Fruit fly (Drosophila melanogaster): Measurements from ENCODE around the gene CG9338.

CG9338 gene

DNA sequence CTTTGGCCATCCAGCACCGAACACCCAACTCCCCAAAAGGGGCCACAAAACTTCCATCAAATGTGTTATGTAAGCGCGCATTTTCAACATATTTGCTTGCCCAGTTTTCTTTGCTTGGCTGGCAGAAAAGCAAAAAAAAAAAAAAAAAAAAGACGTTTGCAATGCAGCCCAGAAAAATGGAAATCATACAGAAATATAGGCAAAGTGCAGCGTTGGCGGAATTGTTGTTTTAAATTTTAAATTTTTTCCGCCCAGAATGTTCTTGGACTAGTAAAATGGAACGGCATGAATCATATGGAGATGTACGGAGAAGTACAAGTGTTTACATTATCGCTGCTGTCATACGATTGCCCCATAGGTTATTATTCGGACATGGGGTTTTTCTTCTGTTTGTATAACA lies 44.3 kb downstream of the CG9338 start:
- no peak for TF ChIP-seq Met (GFP tag; optimal IDR thresholded peaks at IDR 0.05)
- no peak for TF ChIP-seq vri (GFP tag; optimal IDR thresholded peaks at IDR 0.05)
- TF ChIP-seq CG8119 (GFP tag; IDR thresholded peaks at IDR 0.05) = no peak
- no peak for TF ChIP-seq achi (GFP tag; optimal IDR thresholded peaks at IDR 0.05)

DNA sequence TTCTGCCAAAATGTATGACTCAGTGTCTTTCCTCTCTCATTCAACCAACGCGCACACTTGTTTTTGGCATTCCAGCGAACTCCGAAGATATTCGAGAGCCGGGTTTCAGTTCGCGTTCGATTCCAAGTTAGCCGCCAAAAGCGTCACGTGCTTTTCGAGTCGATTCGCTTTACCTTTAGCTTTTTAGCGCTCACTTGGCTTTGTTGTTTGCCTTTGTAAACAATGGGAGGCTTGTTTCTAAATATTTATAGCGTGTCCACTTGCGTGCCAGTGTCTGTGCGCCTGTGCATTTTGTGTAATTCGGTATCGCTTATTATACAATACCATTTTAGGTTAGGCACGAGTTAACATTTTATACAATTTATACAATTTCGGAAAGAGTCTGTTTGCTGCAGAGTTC lies 46.4 kb downstream of the CG9338 start:
- no peak for TF ChIP-seq OdsH (GFP tag; optimal IDR thresholded peaks at IDR 0.05)
- peak; percentile 63 for TF ChIP-seq vri (GFP tag; optimal IDR thresholded peaks at IDR 0.05)
- TF ChIP-seq salr (GFP tag; optimal IDR thresholded peaks at IDR 0.05) = no peak
- no peak for TF ChIP-seq fd59A (GFP tag; optimal IDR thresholded peaks at IDR 0.05)
- TF ChIP-seq Sox15 (GFP tag; optimal IDR thresholded peaks at IDR 0.05) = no peak
- TF ChIP-seq achi (GFP tag; optimal IDR thresholded peaks at IDR 0.05) = no peak
- no peak for TF ChIP-seq CG7368 (GFP tag; optimal IDR thresholded peaks at IDR 0.05)
- TF ChIP-seq CG4318 (GFP tag; optimal IDR thresholded peaks at IDR 0.05) = no peak
- TF ChIP-seq CG8632 (GFP tag; optimal IDR thresholded peaks at IDR 0.05) = no peak
- TF ChIP-seq Sox102F (GFP tag; optimal IDR thresholded peaks at IDR 0.05) = peak; percentile 19
- peak; percentile 1 for TF ChIP-seq Eip93F (GFP tag; optimal IDR thresholded peaks at IDR 0.05)
- TF ChIP-seq fkh (GFP tag; optimal IDR thresholded peaks at IDR 0.05) = peak; percentile 76
- no peak for TF ChIP-seq CG11762 (GFP tag; optimal IDR thresholded peaks at IDR 0.05; ENCODE audit: insufficient read depth)
- TF ChIP-seq eg (GFP tag; IDR thresholded peaks at IDR 0.05) = 0 out of 3 replicates have a peak, but pooled peaks have one; percentile 14
- no peak for TF ChIP-seq pdm3 (GFP tag; optimal IDR thresholded peaks at IDR 0.05)
- no peak for TF ChIP-seq ss (GFP tag; optimal IDR thresholded peaks at IDR 0.05)
- TF ChIP-seq Eip78C (GFP tag) = peak; percentile 60
- TF ChIP-seq Smox (GFP tag; optimal IDR thresholded peaks at IDR 0.05) = no peak
- TF ChIP-seq CG8319 (GFP tag; optimal IDR thresholded peaks at IDR 0.05) = no peak

DNA sequence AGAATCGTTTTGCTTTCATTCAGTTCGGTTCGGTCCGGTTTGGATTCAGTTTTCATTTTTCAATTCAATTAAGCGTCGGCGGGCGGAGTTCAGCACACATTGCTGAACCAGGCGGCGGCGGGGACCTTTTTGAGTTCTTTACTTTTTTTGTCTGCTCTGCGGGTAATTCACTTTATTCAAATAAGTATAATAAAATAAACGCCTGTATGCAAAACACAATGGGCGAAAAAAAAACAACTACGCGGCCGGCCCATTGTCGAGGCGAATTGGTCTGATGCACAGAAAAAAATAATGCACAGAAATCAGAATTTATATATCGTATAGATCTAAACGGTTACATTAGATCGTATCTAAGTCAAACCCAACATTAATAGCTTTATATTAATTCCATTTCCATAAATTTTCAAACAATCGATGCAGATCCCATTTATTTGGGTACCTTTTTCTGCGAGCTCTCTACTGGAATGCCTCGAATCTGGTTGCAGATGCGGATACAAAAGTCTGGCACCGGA lies 47.8 kb downstream of the CG9338 start:
- TF ChIP-seq CG3032 (tag; optimal IDR thresholded peaks at IDR 0.05) (peak; percentile 61), OdsH (GFP tag; optimal IDR thresholded peaks at IDR 0.05) (peak; percentile 66), Sox14 (GFP tag; optimal IDR thresholded peaks at IDR 0.05) (peak; percentile 70), lz (GFP tag; optimal IDR thresholded peaks at IDR 0.05) (peak; percentile 65), CG9139 (GFP tag; optimal IDR thresholded peaks at IDR 0.05) (peak; percentile 20), svp (GFP tag) (peak; percentile 85), CG11294 (GFP tag; IDR thresholded peaks at IDR 0.05) (peak; percentile 16; the same call in 1 of the 2 replicates), CG1621 (tag; optimal IDR thresholded peaks at IDR 0.05) (peak; percentile 38), CG32006 (GFP tag; optimal IDR thresholded peaks at IDR 0.05) (peak; percentile 42), Sox102F (GFP tag; optimal IDR thresholded peaks at IDR 0.05) (peak; percentile 77), Met (GFP tag; optimal IDR thresholded peaks at IDR 0.05) (peak; percentile 78), net (GFP tag; optimal IDR thresholded peaks at IDR 0.05) (peak; percentile 70), dac (GFP tag; optimal IDR thresholded peaks at IDR 0.05) (no peak), ss (GFP tag; optimal IDR thresholded peaks at IDR 0.05) (peak; percentile 43 to 77), spab (GFP tag; optimal IDR thresholded peaks at IDR 0.05) (peak; percentile 75), salr (GFP tag; optimal IDR thresholded peaks at IDR 0.05) (peak in 1 of 2 experiments; percentile 44), CG8319 (GFP tag; optimal IDR thresholded peaks at IDR 0.05) (peak; percentile 77), Hr4 (GFP tag; optimal IDR thresholded peaks at IDR 0.05) (peak; percentile 53), CG11762 (GFP tag; optimal IDR thresholded peaks at IDR 0.05; ENCODE audit: insufficient read depth) (peak; percentile 73), achi (GFP tag; optimal IDR thresholded peaks at IDR 0.05) (peak; percentile 58), Sox15 (GFP tag; optimal IDR thresholded peaks at IDR 0.05) (peak; percentile 45), CG8119 (GFP tag; IDR thresholded peaks at IDR 0.05) (0 out of 3 replicates have a peak, but pooled peaks have one; percentile 43), Eip78C (GFP tag) (peak; percentile 91), CG34406 (GFP tag; optimal IDR thresholded peaks at IDR 0.05) (peak; percentile 76), CG6854 (GFP tag; optimal IDR thresholded peaks at IDR 0.05) (no peak), CG6163 (GFP tag; IDR thresholded peaks at IDR 0.05) (peak; percentile 63), fd85E (GFP tag; optimal IDR thresholded peaks at IDR 0.05) (peak; percentile 44), topi (GFP tag; optimal IDR thresholded peaks at IDR 0.05) (peak; percentile 70), Hr39 (GFP tag; optimal IDR thresholded peaks at IDR 0.05) (peak; percentile 49), CG10631 (GFP tag; optimal IDR thresholded peaks at IDR 0.05) (peak; percentile 54), CG4318 (GFP tag; optimal IDR thresholded peaks at IDR 0.05) (no peak), vri (GFP tag; optimal IDR thresholded peaks at IDR 0.05) (peak; percentile 41), cyc (GFP tag; optimal IDR thresholded peaks at IDR 0.05) (peak; percentile 47), CG7368 (GFP tag; optimal IDR thresholded peaks at IDR 0.05) (peak; percentile 71), Ets96B (tag; optimal IDR thresholded peaks at IDR 0.05) (peak; percentile 74), CG6808 (GFP tag; optimal IDR thresholded peaks at IDR 0.05) (peak; percentile 81), Blimp-1 (GFP tag; optimal IDR thresholded peaks at IDR 0.05) (peak; percentile 68), dsx (GFP tag; optimal IDR thresholded peaks at IDR 0.05; ENCODE audit: poor library complexity, severe bottlenecking) (peak; percentile 24)
